Worm (Caenorhabditis elegans): ENCODE data around the gene F01D5.5.

- TF ChIP-seq flt-1 (GFP tag; IDR thresholded peaks at IDR 0.05) (no peak), ztf-23 (GFP tag; IDR thresholded peaks at IDR 0.05) (no peak), med-1 (GFP tag; optimal IDR thresholded peaks at IDR 0.05; ENCODE audit: insufficient read depth) (no peak), klf-2 (GFP tag; conservative IDR thresholded peaks at IDR 0.05) (no peak), cog-1 (tag; optimal IDR thresholded peaks at IDR 0.05) (no peak), T22C8.4 (GFP tag; IDR thresholded peaks at IDR 0.05) (no peak), tab-1 (GFP tag; IDR thresholded peaks at IDR 0.05) (no peak)
Measured at ce11 chrII:13954979-13955378, 47.1 kb downstream of the F01D5.5 start.
